Fruit fly (Drosophila melanogaster) whole organism, embryonic: ENCODE measurements around the gene scny.

Experiments used
- ATbp ChIP-seq: fragments of 200-800 bp; sonication (Bioruptor generic); optimal IDR thresholded peaks from 2 replicates; lab custom pipeline; 2017; ENCODE audit warnings: missing biosample characterization, mild to moderate bottlenecking, missing genetic modification characterization, missing genetic modification reagents
- Asciz ChIP-seq: fragments of 200-800 bp; sonication (Bioruptor generic); optimal IDR thresholded peaks from 2 replicates; lab custom pipeline; 2017; ENCODE audit warnings: missing biosample characterization, mild to moderate bottlenecking, missing genetic modification characterization, missing genetic modification reagents
- BEAF-32 ChIP-seq: fragments of 200-800 bp; sonication (Bioruptor generic); optimal IDR thresholded peaks from 3 replicates; lab custom pipeline; 2017; ENCODE audit warnings: missing biosample characterization, missing genetic modification characterization, mild to moderate bottlenecking, moderate library complexity, missing genetic modification reagents
- CG10321 ChIP-seq: fragments of 200-800 bp; sonication (Bioruptor generic); IDR thresholded peaks from 2 replicates; pipeline ENCODE4 v1.3.6; 2022; ENCODE audit warnings: missing biosample characterization, missing genetic modification characterization
- CG12155 ChIP-seq: fragments of 200-800 bp; sonication (Bioruptor generic); optimal IDR thresholded peaks from 3 replicates; lab custom pipeline; 2016; ENCODE audit warnings: missing biosample characterization, missing genetic modification characterization
- CG12299 ChIP-seq: fragments of 200-800 bp; sonication (Bioruptor generic); optimal IDR thresholded peaks from 2 replicates; lab custom pipeline; 2018; ENCODE audit warnings: missing biosample characterization, mild to moderate bottlenecking, missing genetic modification characterization
- CG14441 ChIP-seq: fragments of 200-800 bp; sonication (Bioruptor generic); IDR thresholded peaks from 2 replicates; pipeline ENCODE4 v1.3.6; 2022; ENCODE audit warnings: missing biosample characterization, missing genetic modification characterization
- CG14667 ChIP-seq: fragments of 200-800 bp; sonication (Bioruptor generic); IDR thresholded peaks from 2 replicates; pipeline ENCODE4 v1.3.6; 2022; ENCODE audit warnings: missing biosample characterization, missing genetic modification characterization
- CG14710 ChIP-seq: fragments of 200-800 bp; sonication (Bioruptor generic); optimal IDR thresholded peaks from 3 replicates; lab custom pipeline; 2019; ENCODE audit warnings: missing biosample characterization, mild to moderate bottlenecking, missing genetic modification characterization, moderate library complexity
- CG1603 ChIP-seq: fragments of 200-800 bp; sonication (Bioruptor generic); optimal IDR thresholded peaks from 2 replicates; lab custom pipeline; 2019; ENCODE audit warnings: missing biosample characterization, mild to moderate bottlenecking, missing genetic modification characterization, moderate library complexity
- CG18619 ChIP-seq: fragments of 200-800 bp; sonication (Bioruptor generic); optimal IDR thresholded peaks from 3 replicates; lab custom pipeline; 2017; ENCODE audit warnings: missing biosample characterization, mild to moderate bottlenecking, missing genetic modification characterization
- CG2889 ChIP-seq: fragments of 200-800 bp; sonication (Bioruptor generic); IDR thresholded peaks from 3 replicates; pipeline ENCODE4 v1.3.6; 2022; ENCODE audit warnings: missing biosample characterization, missing genetic modification characterization
- CG32532 ChIP-seq: fragments of 200-800 bp; sonication (Bioruptor generic); IDR thresholded peaks from 2 replicates; pipeline ENCODE4 v1.3.6; 2022; ENCODE audit warnings: missing biosample characterization, missing genetic modification characterization
- CG32772 ChIP-seq: fragments of 200-800 bp; sonication (Bioruptor generic); IDR thresholded peaks from 2 replicates; pipeline ENCODE4 v1.3.6; 2022; ENCODE audit warnings: missing biosample characterization, missing genetic modification characterization
- CG33213 ChIP-seq: fragments of 200-800 bp; sonication (Bioruptor generic); optimal IDR thresholded peaks from 3 replicates; lab custom pipeline; 2016; ENCODE audit warnings: missing biosample characterization, missing genetic modification characterization
- CG33557 ChIP-seq: fragments of 200-800 bp; sonication (Bioruptor generic); optimal IDR thresholded peaks from 2 replicates; lab custom pipeline; 2019; ENCODE audit warnings: missing biosample characterization, mild to moderate bottlenecking, missing genetic modification characterization, moderate library complexity
- CG5245 ChIP-seq: fragments of 200-800 bp; sonication (Bioruptor generic); optimal IDR thresholded peaks from 3 replicates; lab custom pipeline; 2016; ENCODE audit warnings: missing biosample characterization, missing genetic modification characterization
- CG6254 ChIP-seq: fragments of 200-800 bp; sonication (Bioruptor generic); optimal IDR thresholded peaks from 3 replicates; lab custom pipeline; 2017; ENCODE audit warnings: mild to moderate bottlenecking, missing biosample characterization, missing genetic modification reagents, missing genetic modification characterization
- CG6689 ChIP-seq: fragments of 200-800 bp; sonication (Bioruptor generic); IDR thresholded peaks from 2 replicates; pipeline ENCODE4 v1.3.6; 2022; ENCODE audit warnings: missing biosample characterization, missing genetic modification characterization
- CG7745 ChIP-seq: fragments of 200-800 bp; sonication (Bioruptor generic); optimal IDR thresholded peaks from 2 replicates; lab custom pipeline; 2018; ENCODE audit warnings: missing biosample characterization, mild to moderate bottlenecking, missing genetic modification characterization, moderate library complexity
- CG7928 ChIP-seq: fragments of 200-800 bp; sonication (Bioruptor generic); optimal IDR thresholded peaks from 2 replicates; lab custom pipeline; 2017; ENCODE audit warnings: missing biosample characterization, mild to moderate bottlenecking, missing genetic modification characterization
- CG8388 ChIP-seq: fragments of 200-800 bp; sonication (Bioruptor generic); optimal IDR thresholded peaks from 2 replicates; lab custom pipeline; 2019; ENCODE audit warnings: missing biosample characterization, mild to moderate bottlenecking, missing genetic modification characterization, moderate library complexity
- CG9932 ChIP-seq: fragments of 200-800 bp; sonication (Bioruptor generic); IDR thresholded peaks from 2 replicates; pipeline ENCODE4 v1.3.6; 2022; ENCODE audit warnings: missing biosample characterization, missing genetic modification characterization
- Camta ChIP-seq: fragments of 200-800 bp; sonication (Bioruptor generic); optimal IDR thresholded peaks from 2 replicates; lab custom pipeline; 2016; ENCODE audit warnings: missing biosample characterization, missing genetic modification characterization
- HHEX ChIP-seq: fragments of 200-800 bp; sonication (Bioruptor generic); optimal IDR thresholded peaks from 3 replicates; lab custom pipeline; 2017; ENCODE audit warnings: missing biosample characterization, mild to moderate bottlenecking, missing genetic modification characterization, missing genetic modification reagents
- Hey ChIP-seq: fragments of 200-800 bp; sonication (Bioruptor generic); optimal IDR thresholded peaks from 3 replicates; lab custom pipeline; 2018; ENCODE audit warnings: missing biosample characterization, mild to moderate bottlenecking, missing genetic modification characterization
- Hr78 ChIP-seq, 2 experiments: fragments of 200-800 bp in 1 of 2; fragments of >200 bp in 1 of 2; sonication (Bioruptor generic) in 1 of 2; optimal IDR thresholded peaks; 2 replicates each; lab custom pipeline; 2017 to 2019; ENCODE audit warnings: missing biosample characterization in 2 of 2, missing genetic modification characterization in 2 of 2, mild to moderate bottlenecking in 1 of 2, moderate library complexity in 1 of 2
- Rfx ChIP-seq: fragments of 200-800 bp; sonication (Bioruptor generic); IDR thresholded peaks from 2 replicates; pipeline ENCODE4 v1.3.6; 2022; ENCODE audit warnings: missing biosample characterization, missing genetic modification characterization
- Rx ChIP-seq: fragments of 200-800 bp; sonication (Bioruptor generic); IDR thresholded peaks from 2 replicates; pipeline ENCODE4 v1.3.6; 2022; ENCODE audit warnings: missing biosample characterization, missing genetic modification characterization
- YL-1 ChIP-seq: fragments of 200-800 bp; sonication (Bioruptor generic); optimal IDR thresholded peaks from 3 replicates; lab custom pipeline; 2017; ENCODE audit warnings: missing biosample characterization, mild to moderate bottlenecking, missing genetic modification characterization
- ap ChIP-seq: fragments of 200-800 bp; sonication (Bioruptor generic); IDR thresholded peaks from 2 replicates; pipeline ENCODE4 v1.3.6; 2022; ENCODE audit warnings: missing biosample characterization, missing genetic modification characterization
- br ChIP-seq: fragments of >200 bp; optimal IDR thresholded peaks from 2 replicates; lab custom pipeline; 2017
- dati ChIP-seq: fragments of 200-800 bp; sonication (Bioruptor generic); IDR thresholded peaks from 2 replicates; pipeline ENCODE4 v1.3.6; 2022; ENCODE audit warnings: missing biosample characterization, missing genetic modification characterization
- dysf ChIP-seq: fragments of 200-800 bp; sonication (Bioruptor generic); IDR thresholded peaks from 3 replicates; pipeline ENCODE4 v1.3.6; 2022; ENCODE audit warnings: missing biosample characterization, missing genetic modification characterization
- esg ChIP-seq: fragments of 200-800 bp; sonication (Bioruptor generic); conservative IDR thresholded peaks from 2 replicates; pipeline ENCODE4 v1.3.6; 2022; ENCODE audit warnings: missing biosample characterization, missing genetic modification characterization
- ewg ChIP-seq: fragments of 200-800 bp; sonication (Bioruptor generic); optimal IDR thresholded peaks from 3 replicates; lab custom pipeline; 2017; ENCODE audit warnings: mild to moderate bottlenecking, missing biosample characterization, missing genetic modification reagents, missing genetic modification characterization
- hbn ChIP-seq: fragments of 200-800 bp; sonication (Bioruptor generic); IDR thresholded peaks from 2 replicates; pipeline ENCODE4 v1.3.6; 2022; ENCODE audit warnings: missing biosample characterization, missing genetic modification characterization; ENCODE audit not compliant: partially characterized antibody
- klu ChIP-seq: fragments of 200-800 bp; sonication (Bioruptor generic); IDR thresholded peaks from 2 replicates; pipeline ENCODE4 v1.3.6; 2022; ENCODE audit warnings: missing biosample characterization, missing genetic modification characterization
- lmd ChIP-seq: fragments of 200-800 bp; sonication (Bioruptor generic); IDR thresholded peaks from 2 replicates; pipeline ENCODE4 v1.3.6; 2022; ENCODE audit warnings: missing biosample characterization, missing genetic modification characterization
- pan ChIP-seq, 4 experiments: fragments of >200 bp in 3 of 4; fragments of 200-800 bp in 1 of 4; sonication (Bioruptor generic) in 1 of 4; optimal IDR thresholded peaks in 3 of 4; IDR thresholded peaks in 1 of 4; 2 replicates each; pipeline versions ENCODE4 v1.3.6 to Lab custom; 2017 to 2022; ENCODE audit warnings: missing biosample characterization in 2 of 4, missing genetic modification characterization in 2 of 4, mixed read lengths in 1 of 4
- pfk ChIP-seq: fragments of 200-800 bp; sonication (Bioruptor generic); optimal IDR thresholded peaks from 2 replicates; lab custom pipeline; 2018; ENCODE audit warnings: missing biosample characterization, mild to moderate bottlenecking, missing genetic modification characterization, moderate library complexity
- pho ChIP-seq: fragments of 200-800 bp; sonication (Bioruptor generic); optimal IDR thresholded peaks from 2 replicates; lab custom pipeline; 2016; ENCODE audit warnings: missing biosample characterization, missing genetic modification characterization
- pzg ChIP-seq: fragments of 200-800 bp; sonication (Bioruptor generic); optimal IDR thresholded peaks from 3 replicates; lab custom pipeline; 2018; ENCODE audit warnings: missing biosample characterization, mild to moderate bottlenecking, missing genetic modification characterization, moderate library complexity
- stc ChIP-seq: fragments of 200-800 bp; sonication (Bioruptor generic); IDR thresholded peaks from 2 replicates; pipeline ENCODE4 v1.3.6; 2022; ENCODE audit warnings: missing biosample characterization, missing genetic modification characterization
- toy ChIP-seq: fragments of 200-800 bp; sonication (Bioruptor generic); IDR thresholded peaks from 2 replicates; pipeline ENCODE4 v1.3.6; 2022; ENCODE audit warnings: missing biosample characterization, missing genetic modification characterization
- usp ChIP-seq: fragments of >200 bp; optimal IDR thresholded peaks from 2 replicates; lab custom pipeline; 2017; ENCODE audit warnings: missing biosample characterization, missing genetic modification characterization
- vvl ChIP-seq: fragments of 200-800 bp; sonication (Bioruptor generic); IDR thresholded peaks from 2 replicates; pipeline ENCODE4 v1.3.6; 2022; ENCODE audit warnings: missing biosample characterization, missing genetic modification characterization
- z ChIP-seq: fragments of 200-800 bp; sonication (Bioruptor generic); IDR thresholded peaks from 3 replicates; pipeline ENCODE4 v1.3.6; 2022; ENCODE audit warnings: missing biosample characterization, missing genetic modification characterization
- zfh2 ChIP-seq: fragments of 200-800 bp; sonication (Bioruptor generic); optimal IDR thresholded peaks from 2 replicates; lab custom pipeline; 2016; ENCODE audit warnings: missing biosample characterization, missing genetic modification characterization

scny gene

DNA sequence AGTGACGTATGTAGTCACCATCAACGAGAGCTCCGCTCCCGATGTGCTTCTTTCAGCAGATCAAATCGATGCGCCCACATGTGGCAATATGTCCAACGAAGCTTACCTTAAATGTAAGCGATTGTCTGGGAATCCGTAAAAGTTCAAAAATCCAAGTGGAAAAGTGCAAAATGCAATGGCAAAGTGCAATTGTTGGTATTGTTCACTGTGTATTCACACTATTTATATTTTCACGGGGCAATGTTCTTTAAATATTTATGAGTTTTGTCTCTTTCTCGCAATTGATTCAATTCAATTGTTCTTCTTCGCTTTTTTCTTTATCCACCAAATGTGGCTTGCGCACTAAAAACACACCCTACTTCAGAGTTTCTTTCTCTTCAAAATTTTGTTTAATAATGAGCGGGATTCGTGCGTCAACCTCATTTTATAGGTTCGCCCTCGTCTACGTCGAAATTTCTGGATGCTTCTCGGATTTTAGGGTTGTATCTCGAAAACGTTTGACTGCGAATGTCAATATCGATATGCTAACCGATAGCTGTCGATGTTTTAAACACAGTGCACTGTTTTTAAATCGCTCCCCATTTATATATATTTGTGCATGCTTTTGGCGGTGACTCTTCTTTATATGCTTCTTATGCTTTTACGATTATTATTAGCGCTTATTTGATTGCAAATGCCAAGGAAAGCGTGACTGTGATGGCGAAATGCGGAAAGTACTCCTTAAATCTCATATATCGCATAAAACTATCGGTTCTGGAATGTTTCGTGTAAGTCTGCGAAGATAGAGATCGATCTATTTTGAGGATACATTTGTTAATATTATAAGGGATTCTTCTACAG lies 16.8 kb upstream of the scny start, which contains the start of gene DnaJ-1 (continued):
- TF ChIP-seq CG32532 (GFP tag; lab: Robert Waterston, UW) (peak; percentile 23; the same call in 1 of the 2 replicates), z (GFP tag; lab: Robert Waterston, UW) (no peak), ATbp (peak; percentile 16), pzg (GFP tag; lab: Kevin White, UChicago) (peak; percentile 85), pho (GFP tag; lab: Kevin White, UChicago) (no peak), dysf (no peak), CG5245 (GFP tag; lab: Kevin White, UChicago) (no peak), ap (GFP tag; lab: Robert Waterston, UW) (no peak), BEAF-32 (peak; percentile 98), CG14441 (GFP tag; lab: Robert Waterston, UW) (no peak), CG33213 (GFP tag; lab: Kevin White, UChicago) (peak; percentile 60), CG6254 (GFP tag; lab: Kevin White, UChicago) (no peak), HHEX (peak; percentile 33), pan (optimal IDR thresholded peaks at IDR 0.05; lab: Kevin White, UChicago) (no peak), pan (GFP tag; optimal IDR thresholded peaks at IDR 0.05 in 1 of 2, IDR thresholded peaks at IDR 0.05 in 1 of 2) (no peak), CG8388 (GFP tag; lab: Kevin White, UChicago) (no peak), hbn (peak; percentile 98), Asciz (GFP tag; lab: Kevin White, UChicago) (no peak), toy (GFP tag; lab: Robert Waterston, UW) (no peak), zfh2 (GFP tag; lab: Kevin White, UChicago) (no peak), dati (GFP tag; lab: Robert Waterston, UW) (no peak), CG12299 (tag; lab: Kevin White, UChicago) (peak; percentile 37), CG1603 (peak; percentile 43), CG18619 (GFP tag; lab: Kevin White, UChicago) (peak; percentile 7), esg (no peak), ewg (GFP tag; lab: Kevin White, UChicago) (peak; percentile 43), CG12155 (GFP tag; lab: Kevin White, UChicago) (no peak), klu (GFP tag; lab: Robert Waterston, UW) (no peak), CG33557 (no peak), YL-1 (peak; percentile 92), lmd (no peak), CG7928 (GFP tag; lab: Kevin White, UChicago) (no peak), br (lab: Kevin White, UChicago) (no peak), Rx (GFP tag; lab: Robert Waterston, UW) (no peak), pfk (GFP tag; lab: Kevin White, UChicago) (peak; percentile 67), CG9932 (peak; percentile 51; the same call in 1 of the 2 replicates), Hey (tag; lab: Kevin White, UChicago) (peak; percentile 24), stc (no peak), Hr78 (GFP tag; optimal IDR thresholded peaks at IDR 0.05; lab: Kevin White, UChicago) (no peak), CG10321 (GFP tag; lab: Robert Waterston, UW) (no peak), CG2889 (no peak), CG14710 (tag; lab: Kevin White, UChicago) (peak; percentile 73), CG32772 (GFP tag; lab: Robert Waterston, UW) (no peak), usp (GFP tag; lab: Kevin White, UChicago) (no peak), CG6689 (GFP tag; lab: Robert Waterston, UW) (peak; percentile 58), vvl (GFP tag; lab: Robert Waterston, UW) (peak; percentile 50), CG7745 (no peak), Camta (GFP tag; lab: Kevin White, UChicago) (no peak), CG14667 (GFP tag; lab: Robert Waterston, UW) (no peak), Rfx (GFP tag; lab: Robert Waterston, UW) (peak; percentile 61)
